Worm (Caenorhabditis elegans) whole organism, L4 larva: ENCODE results near the gene T05C3.6.

Source experiments
- F10B5.3 ChIP-seq: sonication (generic microtip); optimal IDR thresholded peaks from 2 replicates; lab custom pipeline; 2016; ENCODE audit warnings: mild to moderate bottlenecking, missing genetic modification characterization, missing compliant biosample characterization
- F26F4.8 ChIP-seq: fragments of 200-800 bp; sonication (Bioruptor generic); conservative IDR thresholded peaks from 2 replicates; pipeline ENCODE4 v1.3.6; 2022; ENCODE audit warnings: missing genetic modification characterization, missing compliant biosample characterization
- F37D6.2 ChIP-seq: sonication (generic microtip); optimal IDR thresholded peaks from 2 replicates; lab custom pipeline; 2016; ENCODE audit warnings: mild to moderate bottlenecking, missing genetic modification characterization, missing compliant biosample characterization
- F44E2.7 ChIP-seq: fragments of 200-800 bp; sonication (Bioruptor generic); IDR thresholded peaks from 2 replicates; pipeline ENCODE4 v2.1.2; 2022; ENCODE audit warnings: missing genetic modification characterization, missing compliant biosample characterization
- R02D3.7 ChIP-seq: fragments of 150-350 bp; sonication (generic microtip); optimal IDR thresholded peaks from 3 replicates; lab custom pipeline; 2014; ENCODE audit warnings: missing biosample characterization, missing genetic modification characterization
- T26A8.4 ChIP-seq: fragments of 200-800 bp; sonication (Bioruptor generic); IDR thresholded peaks from 2 replicates; pipeline ENCODE4 v1.3.6; 2022; ENCODE audit warnings: missing genetic modification characterization, missing compliant biosample characterization
- Y105C5A.15 ChIP-seq: fragments of 200-800 bp; sonication (Bioruptor generic); IDR thresholded peaks from 2 replicates; pipeline ENCODE4 v1.3.6; 2022; ENCODE audit warnings: missing genetic modification characterization, missing compliant biosample characterization
- Y5F2A.4 ChIP-seq: fragments of 200-800 bp; sonication (Bioruptor generic); optimal IDR thresholded peaks from 2 replicates; lab custom pipeline; 2018; ENCODE audit warnings: mild to moderate bottlenecking, missing genetic modification characterization, missing compliant biosample characterization
- Y75B8A.6 ChIP-seq: fragments of 200-800 bp; sonication (Bioruptor generic); IDR thresholded peaks from 2 replicates; pipeline ENCODE4 v1.3.6; 2022; ENCODE audit warnings: missing genetic modification reagents, missing genetic modification characterization, missing compliant biosample characterization
- ZK337.2 ChIP-seq: fragments of 200-800 bp; sonication (Bioruptor generic); IDR thresholded peaks from 2 replicates; pipeline ENCODE4 v1.3.6; 2022; ENCODE audit warnings: missing genetic modification reagents, missing genetic modification characterization, missing compliant biosample characterization
- ama-1 ChIP-seq: fragments of 150-350 bp; optimal IDR thresholded peaks from 2 replicates; lab custom pipeline; 2014; ENCODE audit warnings: inconsistent platforms, mixed read lengths
- attf-4 ChIP-seq: sonication (generic microtip); optimal IDR thresholded peaks from 3 replicates; lab custom pipeline; 2017; ENCODE audit warnings: missing biosample characterization, missing genetic modification characterization
- ceh-44 ChIP-seq: fragments of 200-800 bp; sonication (Bioruptor generic); IDR thresholded peaks from 2 replicates; pipeline ENCODE4 v1.3.6; 2022; ENCODE audit warnings: missing genetic modification reagents, missing genetic modification characterization, missing compliant biosample characterization
- ceh-82 ChIP-seq: sonication (generic microtip); optimal IDR thresholded peaks from 2 replicates; lab custom pipeline; 2017; ENCODE audit warnings: missing biosample characterization, missing genetic modification characterization
- ces-1 ChIP-seq: fragments of 150-350 bp; sonication (generic microtip); optimal IDR thresholded peaks from 4 replicates; lab custom pipeline; 2014; ENCODE audit warnings: missing biosample characterization, missing genetic modification reagents, missing genetic modification characterization
- ctbp-1 ChIP-seq: fragments of 200-800 bp; sonication (Bioruptor generic); IDR thresholded peaks from 2 replicates; pipeline ENCODE4 v1.3.6; 2022; ENCODE audit warnings: missing genetic modification reagents, missing genetic modification characterization, missing compliant biosample characterization
- daf-16 ChIP-seq, 3 experiments: sonication (generic microtip); optimal IDR thresholded peaks; 2 replicates each; lab custom pipeline; 2016 to 2017; ENCODE audit warnings: missing genetic modification characterization in 3 of 3, missing genetic modification reagents in 3 of 3, mild to moderate bottlenecking in 2 of 3, missing compliant biosample characterization in 2 of 3, missing biosample characterization in 1 of 3, moderate library complexity in 1 of 3
- dmd-8 ChIP-seq: fragments of 200-800 bp; sonication (Bioruptor generic); IDR thresholded peaks from 2 replicates; pipeline ENCODE4 v1.3.6; 2022; ENCODE audit warnings: missing genetic modification characterization, missing compliant biosample characterization
- dpl-1 ChIP-seq: fragments of 150-350 bp; optimal IDR thresholded peaks from 2 replicates; lab custom pipeline; 2014; ENCODE audit warnings: missing biosample characterization, missing genetic modification reagents, missing genetic modification characterization
- egl-27 ChIP-seq: sonication (generic microtip); optimal IDR thresholded peaks from 3 replicates; lab custom pipeline; 2017; ENCODE audit warnings: missing biosample characterization, missing genetic modification reagents, missing genetic modification characterization
- gei-8 ChIP-seq: fragments of 200-800 bp; sonication (Bioruptor generic); optimal IDR thresholded peaks from 2 replicates; lab custom pipeline; 2018; ENCODE audit warnings: mild to moderate bottlenecking, missing genetic modification characterization, missing compliant biosample characterization
- hif-1 ChIP-seq, 2 experiments: sonication (generic microtip); optimal IDR thresholded peaks; 2 replicates each; lab custom pipeline; 2016 to 2017; ENCODE audit warnings: missing compliant biosample characterization in 2 of 2, missing genetic modification characterization in 2 of 2, missing genetic modification reagents in 2 of 2, missing genotype in 2 of 2, mild to moderate bottlenecking in 1 of 2
- hlh-11 ChIP-seq: fragments of 200-800 bp; sonication (Bioruptor generic); optimal IDR thresholded peaks from 2 replicates; lab custom pipeline; 2018; ENCODE audit warnings: mild to moderate bottlenecking, missing genetic modification characterization, missing compliant biosample characterization
- hmg-1.1 ChIP-seq: fragments of 200-800 bp; sonication (Bioruptor generic); IDR thresholded peaks from 2 replicates; pipeline ENCODE4 v1.3.6; 2022; ENCODE audit warnings: missing genetic modification reagents, missing genetic modification characterization, missing compliant biosample characterization
- lim-7 ChIP-seq: fragments of 200-800 bp; sonication (Bioruptor generic); IDR thresholded peaks from 2 replicates; pipeline ENCODE4 v1.3.6; 2022; ENCODE audit warnings: missing genetic modification characterization, missing compliant biosample characterization
- lin-15B ChIP-seq: fragments of 150-350 bp; sonication (generic microtip); optimal IDR thresholded peaks from 3 replicates; lab custom pipeline; 2014; ENCODE audit warnings: missing biosample characterization, missing genetic modification characterization
- lin-29 ChIP-seq: fragments of 200-800 bp; sonication (Bioruptor generic); IDR thresholded peaks from 2 replicates; pipeline ENCODE4 v1.3.6; 2022; ENCODE audit warnings: missing genetic modification reagents, missing genetic modification characterization, missing compliant biosample characterization
- lin-38 ChIP-seq: fragments of 200-800 bp; sonication (Bioruptor generic); IDR thresholded peaks from 2 replicates; pipeline ENCODE4 v1.3.6; 2022; ENCODE audit warnings: missing genetic modification reagents, missing genetic modification characterization, missing compliant biosample characterization
- lin-39 ChIP-seq: fragments of 150-350 bp; optimal IDR thresholded peaks from 2 replicates; lab custom pipeline; 2014; ENCODE audit warnings: missing biosample characterization, missing genetic modification reagents, missing genetic modification characterization
- lsy-2 ChIP-seq, 2 experiments: fragments of 150-350 bp in 1 of 2; sonication (generic microtip) in 1 of 2; optimal IDR thresholded peaks; 2 replicates each; lab custom pipeline; 2014 to 2017; ENCODE audit warnings: missing biosample characterization in 2 of 2, missing genetic modification characterization in 2 of 2
- mdl-1 ChIP-seq, 2 experiments: fragments of 150-350 bp in 1 of 2; sonication (generic microtip) in 1 of 2; optimal IDR thresholded peaks; 2 replicates each; lab custom pipeline; 2014 to 2017; ENCODE audit warnings: missing biosample characterization in 2 of 2, missing genetic modification characterization in 2 of 2
- mep-1 ChIP-seq: fragments of 150-350 bp; sonication (generic microtip); optimal IDR thresholded peaks from 3 replicates; lab custom pipeline; 2014; ENCODE audit warnings: missing biosample characterization, missing genetic modification characterization
- nhr-11 ChIP-seq: fragments of 150-350 bp; optimal IDR thresholded peaks from 2 replicates; lab custom pipeline; 2014; ENCODE audit warnings: missing biosample characterization, missing genetic modification characterization
- nhr-28 ChIP-seq: fragments of 150-350 bp; optimal IDR thresholded peaks from 2 replicates; lab custom pipeline; 2014; ENCODE audit warnings: missing biosample characterization, missing genetic modification characterization
- nhr-41 ChIP-seq: fragments of 200-800 bp; sonication (Bioruptor generic); IDR thresholded peaks from 2 replicates; pipeline ENCODE4 v1.3.6; 2022; ENCODE audit warnings: missing genetic modification reagents, missing genetic modification characterization, missing compliant biosample characterization
- nhr-48 ChIP-seq: sonication (generic microtip); optimal IDR thresholded peaks from 2 replicates; lab custom pipeline; 2016; ENCODE audit warnings: mild to moderate bottlenecking, missing genetic modification characterization, missing compliant biosample characterization
- nhr-6 ChIP-seq: fragments of 150-350 bp; optimal IDR thresholded peaks from 2 replicates; lab custom pipeline; 2014; ENCODE audit warnings: missing biosample characterization, missing genetic modification characterization
- nhr-76 ChIP-seq: fragments of 150-350 bp; optimal IDR thresholded peaks from 2 replicates; lab custom pipeline; 2014; ENCODE audit warnings: missing biosample characterization, missing genetic modification characterization
- nhr-77 ChIP-seq: fragments of 150-350 bp; optimal IDR thresholded peaks from 2 replicates; lab custom pipeline; 2014; ENCODE audit warnings: missing biosample characterization, missing genetic modification characterization
- pqm-1 ChIP-seq: sonication (generic microtip); optimal IDR thresholded peaks from 2 replicates; lab custom pipeline; 2017; ENCODE audit warnings: missing biosample characterization, missing genetic modification characterization
- snpc-1.2 ChIP-seq: fragments of 200-800 bp; sonication (Bioruptor generic); IDR thresholded peaks from 2 replicates; pipeline ENCODE4 v1.3.6; 2022; ENCODE audit warnings: missing genetic modification reagents, missing genetic modification characterization, missing compliant biosample characterization
- snpc-4 ChIP-seq: fragments of 150-350 bp; optimal IDR thresholded peaks from 2 replicates; lab custom pipeline; 2014; ENCODE audit warnings: missing biosample characterization, missing genetic modification characterization
- spr-1 ChIP-seq: sonication (generic microtip); optimal IDR thresholded peaks from 2 replicates; lab custom pipeline; 2016; ENCODE audit warnings: mild to moderate bottlenecking, missing genetic modification characterization, missing compliant biosample characterization
- spr-3 ChIP-seq: fragments of 200-800 bp; sonication (Bioruptor generic); optimal IDR thresholded peaks from 2 replicates; lab custom pipeline; 2018; ENCODE audit warnings: mild to moderate bottlenecking, missing genetic modification characterization, missing compliant biosample characterization
- tag-97 ChIP-seq: fragments of 200-800 bp; sonication (Bioruptor generic); IDR thresholded peaks from 2 replicates; pipeline ENCODE4 v1.3.6; 2022; ENCODE audit warnings: missing genetic modification characterization, missing compliant biosample characterization
- tra-1 ChIP-seq: fragments of 200-800 bp; sonication (Bioruptor generic); IDR thresholded peaks from 2 replicates; pipeline ENCODE4 v1.3.6; 2022; ENCODE audit warnings: missing genetic modification reagents, missing genetic modification characterization, missing compliant biosample characterization
- unc-130 ChIP-seq: sonication (generic microtip); optimal IDR thresholded peaks from 2 replicates; lab custom pipeline; 2016; ENCODE audit warnings: missing genetic modification reagents, missing genetic modification characterization, missing compliant biosample characterization
- vab-7 ChIP-seq: fragments of 200-800 bp; sonication (Bioruptor generic); IDR thresholded peaks from 2 replicates; pipeline ENCODE4 v1.3.6; 2022; ENCODE audit warnings: missing genetic modification reagents, missing genetic modification characterization, missing compliant biosample characterization
- zag-1 ChIP-seq: fragments of 150-350 bp; optimal IDR thresholded peaks from 2 replicates; lab custom pipeline; 2014; ENCODE audit warnings: missing biosample characterization, missing genetic modification characterization
- zfp-2 ChIP-seq: sonication (generic microtip); optimal IDR thresholded peaks from 2 replicates; lab custom pipeline; 2016; ENCODE audit warnings: mild to moderate bottlenecking, missing genetic modification characterization, missing compliant biosample characterization
- zfp-3 ChIP-seq: fragments of 200-800 bp; sonication (Bioruptor generic); conservative IDR thresholded peaks from 2 replicates; pipeline ENCODE4 v1.3.6; 2022; ENCODE audit warnings: missing genetic modification reagents, missing genetic modification characterization, missing compliant biosample characterization
- ztf-11 ChIP-seq: fragments of 150-350 bp; optimal IDR thresholded peaks from 2 replicates; lab custom pipeline; 2014; ENCODE audit warnings: missing biosample characterization, missing genetic modification characterization
- ztf-7 ChIP-seq: fragments of 150-350 bp; optimal IDR thresholded peaks from 2 replicates; lab custom pipeline; 2014; ENCODE audit warnings: missing biosample characterization, missing genetic modification characterization

T05C3.6 gene

ce11 chrV:5512559-5512958 is 22.3 kb downstream of the T05C3.6 start (continued):
- TF ChIP-seq hlh-11 (tag; lab: Kevin White, UChicago), result peak; percentile 71
- TF ChIP-seq Y105C5A.15 (GFP tag; lab: Robert Waterston, UW), result no peak
- TF ChIP-seq nhr-76 (tag; lab: Kevin White, UChicago), result no peak
- no peak for TF ChIP-seq ctbp-1
- peak; percentile 47 for TF ChIP-seq nhr-77 (tag; lab: Kevin White, UChicago)
- no peak for TF ChIP-seq ztf-11 (tag; lab: Kevin White, UChicago)
- TF ChIP-seq Y5F2A.4 (GFP tag; lab: Kevin White, UChicago), result no peak
- TF ChIP-seq F37D6.2 (tag; lab: Kevin White, UChicago), result no peak
- no peak for TF ChIP-seq mep-1 (tag; lab: Kevin White, UChicago)
- no peak for TF ChIP-seq snpc-4 (tag; lab: Kevin White, UChicago)
- no peak for TF ChIP-seq T26A8.4 (GFP tag; lab: Robert Waterston, UW)
- TF ChIP-seq egl-27, result no peak
- TF ChIP-seq lsy-2 (tag; optimal IDR thresholded peaks at IDR 0.05; lab: Kevin White, UChicago), result peak in 1 of 2 experiments; percentile 9
- no peak for TF ChIP-seq zfp-2 (tag; lab: Kevin White, UChicago)
- no peak for TF ChIP-seq ceh-44 (GFP tag; lab: Robert Waterston, UW)
- peak; percentile 94 for TF ChIP-seq pqm-1 (tag; lab: Kevin White, UChicago)
- TF ChIP-seq dpl-1 (GFP tag; lab: Kevin White, UChicago), result no peak
- no peak for TF ChIP-seq vab-7 (GFP tag; lab: Robert Waterston, UW)
- TF ChIP-seq lin-29 (GFP tag; lab: Robert Waterston, UW), result no peak
- TF ChIP-seq Y75B8A.6 (GFP tag; lab: Robert Waterston, UW), result 0 out of 2 replicates have a peak, but pooled peaks have one; percentile 55
- no peak for TF ChIP-seq zag-1 (tag; lab: Kevin White, UChicago)
- TF ChIP-seq hmg-1.1 (GFP tag; lab: Robert Waterston, UW), result no peak
- TF ChIP-seq ZK337.2 (GFP tag; lab: Robert Waterston, UW), result no peak
- no peak for TF ChIP-seq zfp-3 (GFP tag; lab: Robert Waterston, UW)
- no peak for TF ChIP-seq nhr-11 (tag; lab: Kevin White, UChicago)
- TF ChIP-seq nhr-6 (tag; lab: Kevin White, UChicago), result no peak
- no peak for TF ChIP-seq spr-3
- no peak for TF ChIP-seq lin-15B (tag; lab: Kevin White, UChicago)
- no peak for TF ChIP-seq gei-8 (GFP tag; lab: Kevin White, UChicago)
- no peak for TF ChIP-seq ces-1
- no peak for TF ChIP-seq F10B5.3
- TF ChIP-seq unc-130 (GFP tag; lab: Kevin White, UChicago), result no peak
- TF ChIP-seq nhr-48 (tag; lab: Kevin White, UChicago), result peak; percentile 66
- TF ChIP-seq attf-4 (tag; lab: Kevin White, UChicago), result no peak
- no peak for TF ChIP-seq F44E2.7 (GFP tag; lab: Robert Waterston, UW)
- no peak for TF ChIP-seq tag-97 (GFP tag; lab: Robert Waterston, UW)
- no peak for TF ChIP-seq hif-1 (tag; optimal IDR thresholded peaks at IDR 0.05; lab: Kevin White, UChicago)
- no peak for TF ChIP-seq lin-38 (GFP tag; lab: Robert Waterston, UW)
- TF ChIP-seq nhr-28 (tag; lab: Kevin White, UChicago), result peak; percentile 85
- TF ChIP-seq R02D3.7 (tag; lab: Kevin White, UChicago), result no peak
- TF ChIP-seq ama-1 (lab: Kevin White, UChicago), result no peak
- no peak for TF ChIP-seq tra-1
- TF ChIP-seq mdl-1 (tag; optimal IDR thresholded peaks at IDR 0.05; lab: Kevin White, UChicago), result no peak
- no peak for TF ChIP-seq lim-7 (GFP tag; lab: Robert Waterston, UW)
- no peak for TF ChIP-seq lin-39 (tag; lab: Kevin White, UChicago)
- TF ChIP-seq dmd-8 (GFP tag; lab: Robert Waterston, UW), result no peak
- no peak for TF ChIP-seq ztf-7
- TF ChIP-seq daf-16 (GFP tag; optimal IDR thresholded peaks at IDR 0.05; lab: Kevin White, UChicago), result no peak
- TF ChIP-seq daf-16 (tag; optimal IDR thresholded peaks at IDR 0.05; lab: Kevin White, UChicago), result peak; percentile 44
- no peak for TF ChIP-seq ceh-82 (tag; lab: Kevin White, UChicago)
- TF ChIP-seq nhr-41 (GFP tag; lab: Robert Waterston, UW), result peak; percentile 84; the same call in 1 of the 2 replicates
- no peak for TF ChIP-seq F26F4.8 (GFP tag; lab: Robert Waterston, UW)
- no peak for TF ChIP-seq spr-1 (tag; lab: Kevin White, UChicago)
- TF ChIP-seq snpc-1.2 (GFP tag; lab: Robert Waterston, UW), result no peak
